Worm (Caenorhabditis elegans) whole organism, mixed stage, embryonic: ENCODE measurements around the gene Y73F8A.23.

Source experiments
- elt-1 ChIP-seq: sonication (generic microtip); optimal IDR thresholded peaks from 2 replicates; lab custom pipeline; 2017; ENCODE audit warnings: missing genetic modification characterization, mild to moderate bottlenecking, missing compliant biosample characterization, antibody characterized with exemption, moderate library complexity, borderline replicate concordance; ENCODE audit not compliant: insufficient read depth
- lin-13 ChIP-seq: fragments of 150-350 bp; optimal IDR thresholded peaks from 2 replicates; lab custom pipeline; 2014; ENCODE audit warnings: missing biosample characterization, missing genetic modification characterization
- mab-5 ChIP-seq: fragments of 150-350 bp; optimal IDR thresholded peaks from 2 replicates; lab custom pipeline; 2014; ENCODE audit warnings: missing biosample characterization, missing genetic modification characterization
- pha-4 ChIP-seq: fragments of 150-350 bp; optimal IDR thresholded peaks from 2 replicates; lab custom pipeline; 2018; ENCODE audit warnings: missing biosample characterization, missing genetic modification reagents, missing genetic modification characterization

- TF ChIP-seq pha-4 (tag; lab: Kevin White, UChicago) = no peak
- TF ChIP-seq lin-13 (tag; lab: Kevin White, UChicago) = no peak
- TF ChIP-seq mab-5 (tag; lab: Kevin White, UChicago) = no peak
- TF ChIP-seq elt-1 (tag; lab: Kevin White, UChicago) = no peak
Observed at ce11 chrIV:15399977-15400376, 44.4 kb downstream of the Y73F8A.23 start, which contains the start of gene nhr-5.
